Fruit fly (Drosophila melanogaster) whole organism, adult: ENCODE measurements around the gene CG33080.
A peak's percentile ranks its signal among the peaks of the same experiment; 100 is the strongest.

Source experiments
- CG12768 ChIP-seq: fragments of 200-800 bp; sonication (Bioruptor generic); optimal IDR thresholded peaks from 2 replicates; lab custom pipeline; 2017; ENCODE audit warnings: missing biosample characterization, missing genetic modification characterization, mild to moderate bottlenecking, moderate library complexity, missing genetic modification reagents
- CG7045 ChIP-seq: fragments of 200-800 bp; sonication (Bioruptor generic); optimal IDR thresholded peaks from 2 replicates; lab custom pipeline; 2017; ENCODE audit warnings: missing biosample characterization, mild to moderate bottlenecking, missing genetic modification characterization
- bab1 ChIP-seq: fragments of 200-800 bp; sonication (Bioruptor generic); optimal IDR thresholded peaks from 3 replicates; lab custom pipeline; 2019; ENCODE audit warnings: missing biosample characterization, mild to moderate bottlenecking, missing genetic modification characterization, moderate library complexity
- pad ChIP-seq: fragments of 200-800 bp; sonication (Bioruptor generic); optimal IDR thresholded peaks from 3 replicates; lab custom pipeline; 2017; ENCODE audit warnings: missing biosample characterization, missing genetic modification characterization, mild to moderate bottlenecking, moderate library complexity, missing genetic modification reagents

Gene CG33080

DNA sequence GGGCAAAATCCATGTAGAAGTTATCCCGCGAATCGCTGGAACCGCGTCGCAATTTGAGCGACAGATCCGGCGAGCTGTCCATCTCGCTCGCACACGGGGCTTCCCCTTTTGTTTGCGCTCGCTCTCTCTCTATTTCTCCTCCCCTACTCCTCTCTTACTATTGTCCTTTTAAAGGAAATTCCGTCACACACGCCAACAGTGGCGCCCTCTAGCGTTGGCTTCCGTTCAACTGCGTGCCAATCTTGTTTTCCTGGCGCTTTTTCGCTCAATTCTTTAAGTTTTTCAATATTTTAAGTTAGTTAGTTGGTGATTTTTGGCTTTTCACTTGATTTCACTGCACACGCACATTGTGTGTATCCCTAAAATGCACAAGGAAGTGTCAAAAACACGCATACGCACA lies 55.6 kb downstream of the CG33080 start:
- no peak for TF ChIP-seq CG7045 (GFP tag; lab: Kevin White, UChicago)
- TF ChIP-seq bab1, result no peak
- peak; percentile 53 for TF ChIP-seq pad (GFP tag; lab: Kevin White, UChicago)
- no peak for TF ChIP-seq CG12768 (GFP tag; lab: Kevin White, UChicago)
